Fruit fly (Drosophila melanogaster) ovary, adult (tissue): ENCODE results near the gene CG2082.
A peak's percentile ranks its signal among the peaks of the same experiment; 100 is the strongest.

Experiments used
- CG17801 ChIP-seq: fragments of 200-800 bp; optimal IDR thresholded peaks from 2 replicates; lab custom pipeline; 2019; ENCODE audit warnings: missing biosample characterization, mild to moderate bottlenecking, missing genetic modification characterization, moderate library complexity; ENCODE audit not compliant: partially characterized antibody

CG2082 gene

DNA sequence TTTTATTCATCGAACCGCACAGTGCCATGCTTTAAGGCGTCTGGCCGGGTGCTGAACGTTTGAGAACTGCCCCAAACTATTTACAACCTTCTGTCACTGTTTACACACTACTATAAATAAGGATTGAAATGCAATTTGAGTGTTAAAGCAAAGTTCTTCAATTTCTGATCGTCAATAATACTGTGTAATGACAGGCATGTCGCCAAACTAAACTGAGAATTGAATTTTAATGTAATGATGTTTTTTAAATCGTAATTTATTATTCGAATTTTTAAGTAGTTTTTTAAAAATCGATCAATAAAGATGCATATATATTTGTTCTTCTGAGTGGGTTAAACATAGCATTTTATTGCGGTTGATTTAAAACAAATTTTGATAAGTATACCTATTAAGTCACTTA lies at the start of gene CG2082:
CG2082 (minus strand) TSS at position 101 of the 400 bp plus-strand sequence.
- TF ChIP-seq CG17801 (GFP tag; lab: Kevin White, UChicago), result no peak

DNA sequence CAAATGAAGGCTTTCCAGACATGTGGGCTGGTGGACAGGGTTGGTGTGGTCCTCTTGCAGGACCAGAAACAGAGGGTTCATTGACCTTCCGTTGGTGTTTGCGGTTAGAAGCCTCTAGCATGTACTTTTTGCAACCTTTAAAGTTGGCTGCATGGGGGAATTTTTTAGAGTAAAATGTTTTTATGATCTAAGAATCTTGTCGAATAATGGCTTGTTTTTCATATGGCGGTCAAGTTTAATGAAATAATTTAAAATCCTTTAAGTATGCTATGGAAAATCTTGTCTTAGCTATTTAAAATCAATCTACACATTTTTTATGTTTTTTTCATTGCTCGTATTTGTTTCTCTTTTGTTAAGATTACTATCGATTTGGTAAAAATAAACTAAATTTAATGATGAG lies 48.9 kb upstream of the CG2082 start, which contains the start of gene glob3:
glob3 (plus strand) TSS at position 301 of the 400 bp plus-strand sequence.
- no peak for TF ChIP-seq CG17801 (GFP tag; lab: Kevin White, UChicago)

DNA sequence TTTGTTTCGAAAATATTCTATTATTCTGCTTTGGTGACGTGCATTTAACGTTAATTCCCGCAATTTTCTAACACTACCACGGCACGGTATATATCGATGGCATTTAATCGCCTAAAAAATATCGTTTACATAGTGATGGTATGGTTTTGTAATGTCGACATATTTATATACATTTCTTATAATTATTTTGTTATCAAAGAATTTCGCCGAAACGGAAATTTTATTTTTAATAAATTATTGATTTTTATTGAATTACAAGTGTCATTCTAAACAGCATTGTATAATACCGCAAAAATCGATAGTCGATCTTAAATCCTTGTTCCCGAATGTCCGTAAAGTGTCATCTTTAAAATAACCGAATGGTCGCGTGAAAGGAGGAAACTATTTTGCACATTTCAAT lies 43.6 kb upstream of the CG2082 start, which contains the start of the genes Sec20 and dgrn:
Sec20 (minus strand) TSS at position 77 of the 400 bp plus-strand sequence.
dgrn (plus strand) TSS at position 160 of the 400 bp plus-strand sequence.
- TF ChIP-seq CG17801 (GFP tag; lab: Kevin White, UChicago), result peak; percentile 71

DNA sequence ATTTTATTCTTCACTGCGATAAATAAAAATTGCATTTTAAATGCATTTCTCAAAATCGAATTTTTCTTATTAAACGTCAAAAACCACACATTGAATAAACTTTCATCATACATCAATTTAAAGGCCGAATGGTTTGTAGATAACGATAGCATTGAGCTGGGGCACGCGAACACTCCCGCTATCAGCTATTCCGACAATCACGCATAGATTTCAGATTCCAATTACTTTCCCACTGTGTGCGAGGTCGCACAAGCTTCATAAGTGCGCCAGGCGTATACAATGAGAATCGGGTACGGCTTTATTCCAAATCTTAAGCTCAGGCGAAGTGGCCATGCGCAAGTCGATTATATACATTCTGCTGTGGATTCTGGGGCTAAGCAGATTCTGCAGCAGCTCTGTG lies 40.9 kb upstream of the CG2082 start, which contains the start of gene CG46303:
CG46303 (plus strand) TSS at position 223 of the 400 bp plus-strand sequence.
- TF ChIP-seq CG17801 (GFP tag; lab: Kevin White, UChicago), result no peak

DNA sequence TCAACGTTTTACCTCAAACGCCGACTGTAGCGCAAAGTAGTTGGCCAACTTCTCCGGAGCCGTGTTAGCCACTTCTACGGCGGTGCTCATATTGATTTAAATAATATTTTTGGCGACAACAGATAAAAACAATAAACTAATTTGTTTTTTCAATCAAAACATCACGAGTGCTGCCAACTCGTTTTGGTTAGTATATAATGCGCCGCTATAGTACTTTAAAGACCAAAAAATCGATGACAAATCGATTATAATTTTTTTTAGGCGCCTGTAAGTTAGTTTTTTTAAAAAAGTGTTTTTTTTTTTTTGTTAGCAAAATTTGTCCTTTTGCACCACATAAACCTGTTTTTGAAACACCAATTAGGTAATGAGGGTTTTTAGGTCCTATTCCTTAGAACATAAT lies 40.4 kb upstream of the CG2082 start, which contains the start of gene Hpr1:
Hpr1 (minus strand) TSS at position 198 of the 400 bp plus-strand sequence.
- TF ChIP-seq CG17801 (GFP tag; lab: Kevin White, UChicago), result no peak

DNA sequence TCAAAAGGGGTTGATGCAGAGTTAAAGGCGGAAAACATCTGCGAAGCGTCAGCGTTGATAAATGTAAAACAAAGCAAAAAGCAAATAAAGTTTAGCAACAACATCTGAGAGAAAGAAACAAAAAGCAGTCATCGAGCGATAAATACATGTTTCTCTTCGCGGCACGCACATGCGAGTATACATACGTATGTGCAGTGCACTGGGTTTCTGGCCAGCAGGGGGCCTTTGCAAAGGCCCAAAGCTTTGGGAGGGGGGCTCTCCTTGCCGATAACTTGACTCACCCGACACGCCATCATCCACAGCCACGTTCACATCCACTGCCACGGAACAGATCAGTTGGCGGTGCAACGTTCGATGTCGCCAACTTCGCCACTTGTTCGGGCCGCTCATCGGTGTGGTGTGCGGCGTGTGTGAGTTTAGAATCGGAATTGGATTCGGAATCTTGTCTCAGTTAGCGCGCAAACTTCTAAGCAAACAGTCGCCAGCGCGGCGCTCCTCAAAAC lies 32.3 kb upstream of the CG2082 start, which contains the start of gene CG42675:
CG42675 (plus strand) TSS at position 453 of the 503 bp plus-strand sequence.
- no peak for TF ChIP-seq CG17801 (GFP tag; lab: Kevin White, UChicago)

DNA sequence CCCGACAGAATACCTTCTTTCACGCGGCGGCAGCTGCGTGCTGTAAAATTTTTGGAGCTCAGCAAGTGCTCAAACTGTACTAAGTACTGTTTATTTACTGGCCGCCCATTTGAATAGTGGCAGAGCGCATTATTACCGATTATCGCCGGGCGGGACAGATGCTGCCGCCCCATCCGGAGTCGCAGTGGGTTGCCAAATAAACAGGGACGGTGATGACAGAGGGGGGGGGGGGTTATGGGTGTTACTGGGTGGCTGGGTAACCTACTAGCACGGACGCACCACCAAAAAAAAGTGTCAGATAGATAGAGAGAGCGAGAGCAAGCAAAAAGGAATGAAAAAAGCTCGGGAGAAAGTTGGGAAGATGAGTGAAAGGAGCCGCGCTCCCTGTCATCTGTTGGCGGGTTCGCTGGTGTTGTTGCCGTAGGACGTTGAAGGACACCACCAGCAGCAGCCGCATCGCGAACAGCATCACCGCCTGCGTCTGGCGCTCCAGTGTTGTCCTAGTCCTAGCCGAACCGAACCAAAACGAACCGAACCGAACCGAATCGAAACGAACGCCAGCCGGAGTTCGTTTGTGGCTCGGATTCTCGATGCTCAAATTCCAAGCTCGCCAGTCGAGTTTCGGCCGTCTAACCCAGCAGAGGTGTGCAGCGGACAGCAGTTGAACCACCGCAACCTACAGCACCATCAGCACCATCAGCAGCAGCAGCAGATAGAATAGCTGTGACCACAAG lies 21.0 kb upstream of the CG2082 start, which contains the start of gene CG11000:
CG11000 (plus strand) TSS at position 626 of the 734 bp plus-strand sequence.
- no peak for TF ChIP-seq CG17801 (GFP tag; lab: Kevin White, UChicago)

DNA sequence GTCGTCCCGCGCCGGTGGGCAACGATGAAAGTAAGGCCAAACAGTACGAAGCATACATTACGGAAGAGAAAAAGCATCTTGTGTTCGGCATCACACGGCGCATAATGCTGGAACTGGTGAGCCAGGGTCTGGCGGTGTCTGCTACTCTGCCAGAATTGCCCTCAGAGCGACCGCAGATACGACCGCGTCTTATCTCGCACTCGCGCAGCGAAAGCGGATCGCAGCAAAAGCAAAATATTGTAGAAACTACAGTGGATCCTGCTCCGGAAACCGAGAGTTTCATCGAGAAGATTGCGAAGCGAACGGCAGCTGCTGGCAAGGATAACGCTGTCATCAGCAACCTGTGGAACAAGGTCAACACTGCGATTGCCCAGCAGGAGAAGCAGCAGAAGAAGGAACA lies 16.8 kb upstream of the CG2082 start:
- no peak for TF ChIP-seq CG17801 (GFP tag; lab: Kevin White, UChicago)

DNA sequence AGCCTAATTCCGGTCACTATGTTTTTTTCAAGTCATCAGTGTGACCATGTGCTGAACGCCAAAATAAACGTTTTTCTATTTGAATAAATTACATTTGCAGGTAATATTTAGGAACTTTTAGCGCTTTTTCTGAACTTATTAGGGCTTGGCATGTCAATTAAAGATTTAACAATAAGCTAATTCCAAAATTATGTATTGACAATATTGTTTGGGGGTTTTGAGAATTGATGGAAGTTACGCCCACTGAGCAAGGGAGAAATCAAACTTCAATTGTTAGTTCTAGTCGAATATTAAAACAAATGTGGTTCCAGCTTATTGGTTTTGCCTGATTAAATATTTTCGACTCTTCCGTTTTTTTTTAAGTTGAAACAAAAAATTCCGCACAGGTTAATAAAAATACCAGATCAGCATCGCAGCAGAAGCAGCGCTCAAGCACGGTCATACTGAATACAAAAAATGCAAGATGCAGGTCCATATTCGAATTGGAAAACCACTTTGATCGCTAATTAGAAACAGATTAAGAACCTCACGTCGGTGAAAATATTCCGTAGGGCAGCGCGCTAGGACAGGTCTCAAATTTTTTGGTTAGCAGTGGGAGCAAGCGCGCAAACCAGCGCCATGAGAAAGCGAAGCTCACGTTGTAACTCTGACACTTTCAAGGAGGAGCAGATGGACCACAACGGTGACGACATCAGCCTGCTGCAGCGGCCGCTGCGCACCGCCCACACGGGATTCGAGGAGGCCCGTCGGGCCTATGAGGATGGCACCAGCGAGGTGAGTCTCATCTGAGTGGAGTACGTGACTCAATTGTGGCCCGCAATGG lies 13.6 kb upstream of the CG2082 start, which contains the start of the genes PSMG1 and CG10979:
PSMG1 (minus strand) TSS at position 51 of the 823 bp plus-strand sequence.
CG10979 (plus strand) TSS at position 439 of the 823 bp plus-strand sequence.
- no peak for TF ChIP-seq CG17801 (GFP tag; lab: Kevin White, UChicago)

DNA sequence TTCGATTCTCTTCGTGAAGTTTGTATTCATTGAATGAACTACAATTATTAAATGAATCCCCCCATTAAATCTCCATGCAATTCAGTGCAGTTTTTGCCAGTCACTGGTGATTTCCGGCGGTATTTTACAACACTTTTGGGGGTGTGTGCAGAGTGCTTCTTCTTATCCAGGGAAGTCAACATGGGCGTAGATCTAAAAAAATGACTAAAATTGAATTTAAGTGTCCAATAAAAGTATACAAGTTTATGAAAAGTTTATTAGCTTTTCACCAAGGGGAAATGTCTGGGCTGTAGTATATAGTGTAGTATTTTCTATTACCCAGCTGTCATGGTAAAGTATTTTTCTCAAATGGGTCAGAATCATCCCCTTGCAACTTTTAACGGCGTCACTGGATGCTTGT lies 10.6 kb upstream of the CG2082 start, which contains the start of gene Hpf1:
Hpf1 (plus strand) TSS at position 383 of the 400 bp plus-strand sequence.
- peak; percentile 99 for TF ChIP-seq CG17801 (GFP tag; lab: Kevin White, UChicago)

DNA sequence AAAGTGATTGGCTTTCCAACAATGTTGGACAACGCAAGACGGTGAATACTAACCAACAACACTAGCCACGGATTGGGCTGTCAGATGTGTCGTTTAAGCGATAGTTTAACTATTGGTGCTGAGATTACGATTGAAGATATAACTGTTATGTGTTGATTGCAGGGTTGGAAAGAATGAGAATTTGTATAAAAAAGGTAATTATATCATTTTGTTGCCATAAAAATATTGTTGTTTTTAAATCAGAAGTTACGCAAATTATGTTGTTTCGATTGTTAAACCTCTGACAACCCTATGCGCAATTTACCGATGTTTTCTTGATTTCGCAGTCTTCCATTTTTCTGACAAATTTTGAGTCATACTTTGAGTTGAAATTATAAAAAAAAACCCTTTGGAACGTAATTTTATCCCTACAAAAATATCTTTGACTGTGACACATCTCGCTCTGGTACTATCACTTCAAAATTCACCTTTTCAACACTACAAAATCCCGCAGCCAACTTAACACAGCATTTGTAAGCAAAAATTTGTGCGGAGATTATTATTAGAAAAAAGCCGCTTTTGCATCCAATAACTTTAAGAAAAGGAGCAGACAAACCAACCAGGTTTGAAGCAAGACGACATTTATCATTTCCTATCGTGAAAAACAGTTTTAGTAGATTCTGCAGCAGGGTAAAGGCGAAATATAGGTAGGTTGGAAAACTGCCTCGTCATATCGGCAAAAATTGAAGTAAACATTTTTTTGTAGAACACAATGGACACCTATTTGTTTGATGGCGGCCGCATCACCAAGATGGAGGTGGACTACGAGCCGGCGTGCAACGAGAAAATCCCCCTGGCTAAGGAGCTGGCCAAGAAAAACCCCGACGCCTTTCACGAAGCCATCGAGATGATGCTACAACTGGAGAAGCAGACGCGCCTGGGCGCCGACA lies 8.4 kb upstream of the CG2082 start, which contains the start of the genes Hat1 and Rpn5:
Hat1 (minus strand) TSS at position 360 of the 929 bp plus-strand sequence.
Rpn5 (plus strand) TSS at position 469 of the 929 bp plus-strand sequence.
- peak; percentile 78 for TF ChIP-seq CG17801 (GFP tag; lab: Kevin White, UChicago)

DNA sequence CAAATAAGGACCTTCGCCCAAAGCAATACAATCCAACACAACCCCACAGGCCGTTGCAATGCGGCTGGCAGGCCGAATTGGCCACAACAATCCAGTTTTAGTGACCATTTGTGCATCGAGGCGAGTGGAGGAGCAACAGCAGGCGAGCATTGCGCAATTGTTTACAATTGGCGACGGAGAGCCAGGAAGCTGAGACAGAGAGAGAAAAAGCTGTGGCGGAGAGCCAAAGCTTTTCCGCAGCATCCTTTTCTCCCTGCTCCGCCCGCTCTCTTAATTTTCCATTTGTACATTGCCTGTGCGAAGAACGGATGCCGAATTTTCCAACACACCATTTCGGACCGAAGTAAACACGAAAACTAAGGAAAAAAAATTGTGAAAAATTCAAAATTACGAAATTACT lies 586 bp upstream of the CG2082 start, which contains the start of gene kat-60L1:
kat-60L1 (plus strand) TSS at position 301 of the 400 bp plus-strand sequence.
- TF ChIP-seq CG17801 (GFP tag; lab: Kevin White, UChicago), result no peak
